Fruit fly (Drosophila melanogaster) whole organism, wandering third instar larva: ENCODE measurements around the gene Hou.

Experiments
- Abd-B ChIP-seq: fragments of >200 bp; optimal IDR thresholded peaks from 2 replicates; lab custom pipeline; 2017; ENCODE audit warnings: missing biosample characterization, missing genetic modification characterization
- Dif ChIP-seq: fragments of 200-275, 200-300 bp; sonication (Bioruptor generic); optimal IDR thresholded peaks from 2 replicates; lab custom pipeline; 2018; ENCODE audit warnings: missing biosample characterization, missing genetic modification characterization; ENCODE audit not compliant: partially characterized antibody
- Hnf4 ChIP-seq: fragments of 200-800 bp; sonication (Bioruptor generic); optimal IDR thresholded peaks from 2 replicates; lab custom pipeline; 2016; ENCODE audit warnings: missing biosample characterization, mild to moderate bottlenecking, missing genetic modification characterization
- Myc ChIP-seq: fragments of >200 bp; optimal IDR thresholded peaks from 2 replicates; lab custom pipeline; 2017
- h ChIP-seq: fragments of 200-800 bp; sonication (Bioruptor generic); optimal IDR thresholded peaks from 3 replicates; lab custom pipeline; 2016; ENCODE audit warnings: missing biosample characterization, mild to moderate bottlenecking, missing genetic modification characterization
- pan ChIP-seq: fragments of >200 bp; optimal IDR thresholded peaks from 2 replicates; lab custom pipeline; 2017

- TF ChIP-seq Hnf4 (no peak), pan (lab: Kevin White, UChicago) (no peak), Dif (no peak), h (no peak), Abd-B (no peak), Myc (lab: Kevin White, UChicago) (no peak)
These were observed 19.3 kb downstream of the Hou start for dm6 chrX:18630990-18631389.
